Fruit fly (Drosophila melanogaster): ENCODE data around the gene CG34382.

CG34382 gene

DNA sequence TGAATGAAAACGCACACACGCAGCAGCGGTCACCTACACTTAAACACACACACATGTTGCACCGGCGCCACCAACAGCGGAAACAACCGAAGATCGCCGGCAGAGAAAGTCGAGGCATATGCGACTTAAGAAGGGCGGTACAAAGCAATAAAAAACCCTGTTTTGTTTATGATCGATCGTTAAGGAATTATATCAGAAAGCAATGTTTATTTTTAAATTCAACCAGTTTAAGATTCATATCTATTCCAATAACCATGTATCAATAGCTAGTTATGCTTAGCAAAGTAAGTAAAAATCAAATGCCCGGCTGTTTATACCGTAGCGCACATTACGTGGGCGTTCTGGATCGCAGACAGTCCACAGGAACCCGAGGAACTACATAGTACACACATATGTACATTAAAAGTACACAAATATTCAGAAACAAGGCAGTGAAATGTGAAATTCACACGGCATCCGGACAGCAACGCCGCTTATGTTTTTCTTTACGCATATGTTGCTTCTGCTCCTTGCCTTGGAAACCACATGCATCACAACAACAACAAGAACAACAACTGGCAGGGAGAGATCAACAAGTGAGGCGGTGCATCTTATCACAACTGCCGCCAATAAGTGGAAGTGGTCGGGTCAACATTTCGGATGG lies 22.9 kb upstream of the CG34382 start (continued):
- TF ChIP-seq dmrt93B (GFP tag; optimal IDR thresholded peaks at IDR 0.05), result peak; percentile 91
- TF ChIP-seq brk (GFP tag; optimal IDR thresholded peaks at IDR 0.05), result peak; percentile 55

DNA sequence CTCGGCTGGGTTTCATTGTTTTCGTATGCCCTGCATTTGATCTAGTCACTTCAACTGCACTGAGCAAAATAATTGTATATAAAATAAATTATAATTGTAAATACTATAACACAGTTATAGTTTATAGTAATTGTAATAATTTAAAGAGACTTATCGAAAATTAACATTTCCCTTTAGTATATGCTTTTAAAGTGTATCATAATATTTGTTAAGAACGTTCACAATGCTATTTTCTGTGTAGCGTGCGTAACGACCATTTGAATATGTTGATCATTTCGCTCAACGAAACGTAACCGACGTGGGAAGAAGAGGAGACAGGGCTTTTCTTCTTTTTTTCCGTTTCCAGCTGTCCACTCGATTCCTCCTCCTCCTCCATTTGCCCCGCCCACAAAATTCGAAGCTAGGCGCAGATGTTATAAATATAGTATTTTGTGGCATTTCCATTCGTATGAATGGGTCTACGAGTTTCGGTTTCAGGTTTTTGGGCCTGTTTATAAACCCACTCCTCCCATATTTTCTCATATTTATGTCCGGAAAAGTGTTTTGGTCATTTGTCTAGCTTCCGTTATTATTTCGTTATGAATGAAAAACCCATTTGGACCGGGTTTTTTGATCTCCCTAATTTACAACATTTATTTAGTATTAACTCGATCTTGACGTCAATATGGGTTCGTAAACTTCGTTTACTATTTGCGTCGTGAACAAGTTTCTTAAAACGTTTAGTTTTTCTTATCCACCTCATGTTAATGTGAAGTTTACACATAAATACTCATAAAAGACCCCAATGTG lies 22.2 kb upstream of the CG34382 start:
- no peak for TF ChIP-seq Vsx2 (GFP tag; optimal IDR thresholded peaks at IDR 0.05; ENCODE audit: partially characterized antibody)
- TF ChIP-seq sage (GFP tag; optimal IDR thresholded peaks at IDR 0.05), result no peak
- no peak for TF ChIP-seq CG32264 (GFP tag; optimal IDR thresholded peaks at IDR 0.05)
- TF ChIP-seq br (GFP tag; optimal IDR thresholded peaks at IDR 0.05), result no peak
- TF ChIP-seq lola (GFP tag; optimal IDR thresholded peaks at IDR 0.05), result no peak
- no peak for TF ChIP-seq Abd-B (GFP tag; optimal IDR thresholded peaks at IDR 0.05)
- peak; percentile 13 for TF ChIP-seq h (GFP tag; optimal IDR thresholded peaks at IDR 0.05)
- no peak for TF ChIP-seq Myc (optimal IDR thresholded peaks at IDR 0.05)
- peak; percentile 3 for TF ChIP-seq rgr (GFP tag; optimal IDR thresholded peaks at IDR 0.05)
- no peak for TF ChIP-seq tai (GFP tag; optimal IDR thresholded peaks at IDR 0.05)
- TF ChIP-seq Hr83 (GFP tag; optimal IDR thresholded peaks at IDR 0.05; ENCODE audit: poor library complexity, severe bottlenecking), result peak; percentile 6
- TF ChIP-seq fru (GFP tag; optimal IDR thresholded peaks at IDR 0.05), result no peak
- TF ChIP-seq Hnf4 (GFP tag; optimal IDR thresholded peaks at IDR 0.05), result no peak
- peak in 1 of 2 experiments; percentile 7 for TF ChIP-seq foxo (GFP tag; optimal IDR thresholded peaks at IDR 0.05)
- TF ChIP-seq woc (GFP tag; optimal IDR thresholded peaks at IDR 0.05), result no peak
- TF ChIP-seq HLH106 (tag; optimal IDR thresholded peaks at IDR 0.05), result peak; percentile 47
- TF ChIP-seq pan (optimal IDR thresholded peaks at IDR 0.05), result no peak

DNA sequence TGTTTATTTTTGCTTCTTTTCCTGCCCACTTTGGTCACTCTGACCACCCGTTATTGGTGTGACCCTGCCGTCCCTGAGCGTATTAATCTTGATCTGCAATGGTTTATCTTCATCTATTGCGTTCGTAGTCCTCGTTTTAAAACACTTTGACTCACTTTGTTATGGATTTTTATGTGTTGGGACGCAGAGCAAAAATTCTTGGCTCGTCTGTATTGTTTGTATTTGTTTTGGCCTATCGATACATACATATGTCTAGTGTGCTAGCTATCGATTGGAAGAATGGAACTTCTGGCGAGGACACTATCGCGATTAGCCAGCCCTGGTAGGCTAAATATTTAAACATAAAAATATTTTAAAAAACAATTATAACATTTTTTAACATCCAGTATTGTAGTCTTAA lies 19.2 kb upstream of the CG34382 start, which contains the start of gene CG10809:
Gene CG10809, minus strand, starts transcription at position 266 of the 400 bp plus-strand sequence.
- TF ChIP-seq br (GFP tag; optimal IDR thresholded peaks at IDR 0.05) (no peak), pan (optimal IDR thresholded peaks at IDR 0.05) (no peak), Dif (GFP tag; optimal IDR thresholded peaks at IDR 0.05; ENCODE audit: partially characterized antibody) (no peak), rgr (GFP tag; optimal IDR thresholded peaks at IDR 0.05) (peak; percentile 39), Myc (optimal IDR thresholded peaks at IDR 0.05) (no peak), sage (GFP tag; optimal IDR thresholded peaks at IDR 0.05) (no peak), Hr78 (GFP tag; optimal IDR thresholded peaks at IDR 0.05) (no peak), Jra (GFP tag; optimal IDR thresholded peaks at IDR 0.05) (peak; percentile 29), sv (GFP tag; optimal IDR thresholded peaks at IDR 0.05) (no peak), Vsx2 (GFP tag; optimal IDR thresholded peaks at IDR 0.05; ENCODE audit: partially characterized antibody) (no peak), N (GFP tag; optimal IDR thresholded peaks at IDR 0.05) (no peak), GATAd (GFP tag; optimal IDR thresholded peaks at IDR 0.05) (no peak), Rel (GFP tag; optimal IDR thresholded peaks at IDR 0.05) (no peak), Rel (tag; optimal IDR thresholded peaks at IDR 0.05) (peak; percentile 23), brk (GFP tag; optimal IDR thresholded peaks at IDR 0.05) (no peak), CG9705 (GFP tag; optimal IDR thresholded peaks at IDR 0.05) (peak; percentile 23), fru (GFP tag; optimal IDR thresholded peaks at IDR 0.05) (no peak), foxo (GFP tag; optimal IDR thresholded peaks at IDR 0.05) (peak in 1 of 2 experiments; percentile 10), h (GFP tag; optimal IDR thresholded peaks at IDR 0.05) (peak; percentile 59), CG32264 (GFP tag; optimal IDR thresholded peaks at IDR 0.05) (no peak), woc (GFP tag; optimal IDR thresholded peaks at IDR 0.05) (peak; percentile 55), Dfd (GFP tag; optimal IDR thresholded peaks at IDR 0.05) (no peak), OdsH (GFP tag; optimal IDR thresholded peaks at IDR 0.05) (no peak), dsf (GFP tag; optimal IDR thresholded peaks at IDR 0.05; ENCODE audit: borderline replicate concordance) (peak; percentile 30), usp (GFP tag; optimal IDR thresholded peaks at IDR 0.05) (no peak), ey (GFP tag; optimal IDR thresholded peaks at IDR 0.05) (peak; percentile 6), dmrt93B (GFP tag; optimal IDR thresholded peaks at IDR 0.05) (no peak), CrebA (GFP tag; optimal IDR thresholded peaks at IDR 0.05; ENCODE audit: borderline replicate concordance) (no peak), Abd-B (GFP tag; optimal IDR thresholded peaks at IDR 0.05) (no peak), Hnf4 (GFP tag; optimal IDR thresholded peaks at IDR 0.05) (peak; percentile 52), jim (GFP tag; optimal IDR thresholded peaks at IDR 0.05) (no peak), dl (GFP tag; optimal IDR thresholded peaks at IDR 0.05; ENCODE audit: insufficient read depth in 1 of 2, partially characterized antibody in 2 of 2) (no peak), Sp1 (GFP tag; optimal IDR thresholded peaks at IDR 0.05) (peak; percentile 28), lola (GFP tag; optimal IDR thresholded peaks at IDR 0.05) (no peak), Mio (GFP tag; optimal IDR thresholded peaks at IDR 0.05) (no peak), HLH106 (tag; optimal IDR thresholded peaks at IDR 0.05) (peak; percentile 23), tai (GFP tag; optimal IDR thresholded peaks at IDR 0.05) (no peak), psq (GFP tag; optimal IDR thresholded peaks at IDR 0.05) (peak; percentile 10), Hr83 (GFP tag; optimal IDR thresholded peaks at IDR 0.05; ENCODE audit: poor library complexity, severe bottlenecking) (peak; percentile 41)
